Fruit fly (Drosophila melanogaster): Measurements from ENCODE around the gene Rcd-1.

Rcd-1 gene

dm6 chrX:19663859-19664728, 25.5 kb downstream of the Rcd-1 start, which contains the start of the genes CG14223 and Ssu72 (continued):
- peak; percentile 89 for TF ChIP-seq Dll (GFP tag; IDR thresholded peaks at IDR 0.05; ENCODE audit: partially characterized antibody)
- no peak for TF ChIP-seq grau (tag; optimal IDR thresholded peaks at IDR 0.05)
- no peak for TF ChIP-seq Spps (tag; optimal IDR thresholded peaks at IDR 0.05)
- no peak for TF ChIP-seq CG2889 (GFP tag; IDR thresholded peaks at IDR 0.05)
- no peak for TF ChIP-seq CG2120 (GFP tag; optimal IDR thresholded peaks at IDR 0.05)
- peak; percentile 91 for TF ChIP-seq zen2 (GFP tag; IDR thresholded peaks at IDR 0.05; ENCODE audit: partially characterized antibody)
- TF ChIP-seq YL-1 (GFP tag; optimal IDR thresholded peaks at IDR 0.05): peak; percentile 21
- TF ChIP-seq Dek (tag; optimal IDR thresholded peaks at IDR 0.05): no peak
- TF ChIP-seq Sry-δ (GFP tag; optimal IDR thresholded peaks at IDR 0.05): peak; percentile 78
- TF ChIP-seq CG3726 (GFP tag; IDR thresholded peaks at IDR 0.05): no peak
- TF ChIP-seq so (GFP tag; IDR thresholded peaks at IDR 0.05): no peak
- TF ChIP-seq CG8290 (GFP tag; optimal IDR thresholded peaks at IDR 0.05): no peak
- peak in 1 of 2 experiments; percentile 47 for TF ChIP-seq CG8290 (tag; optimal IDR thresholded peaks at IDR 0.05)
- no peak for TF ChIP-seq Hr51 (GFP tag; optimal IDR thresholded peaks at IDR 0.05)
- TF ChIP-seq HLH54F (GFP tag; optimal IDR thresholded peaks at IDR 0.05): peak; percentile 7
- TF ChIP-seq nau (GFP tag; optimal IDR thresholded peaks at IDR 0.05): no peak
- no peak for TF ChIP-seq Lhr (GFP tag; optimal IDR thresholded peaks at IDR 0.05)
- TF ChIP-seq CG8388 (GFP tag; optimal IDR thresholded peaks at IDR 0.05): no peak
- no peak for TF ChIP-seq CG17829 (tag; optimal IDR thresholded peaks at IDR 0.05)
- no peak for TF ChIP-seq crp (GFP tag; optimal IDR thresholded peaks at IDR 0.05)
- no peak for TF ChIP-seq lola (GFP tag; optimal IDR thresholded peaks at IDR 0.05)
- peak; percentile 12 for TF ChIP-seq Hmx (GFP tag; optimal IDR thresholded peaks at IDR 0.05)
- no peak for TF ChIP-seq CG15011 (GFP tag; optimal IDR thresholded peaks at IDR 0.05)
- TF ChIP-seq Myb (GFP tag; optimal IDR thresholded peaks at IDR 0.05): peak; percentile 71
- peak; percentile 70 for TF ChIP-seq nerfin-2 (GFP tag; IDR thresholded peaks at IDR 0.05; ENCODE audit: partially characterized antibody)
- TF ChIP-seq CG15514 (GFP tag; optimal IDR thresholded peaks at IDR 0.05): peak; percentile 13
- no peak for TF ChIP-seq Atf-2 (GFP tag; optimal IDR thresholded peaks at IDR 0.05)
- TF ChIP-seq Dip2 (GFP tag; IDR thresholded peaks at IDR 0.05): no peak
- no peak for TF ChIP-seq CG7745 (tag; optimal IDR thresholded peaks at IDR 0.05)
- no peak for TF ChIP-seq grn (GFP tag; optimal IDR thresholded peaks at IDR 0.05)
- TF ChIP-seq ash1 (GFP tag; optimal IDR thresholded peaks at IDR 0.05): no peak
- TF ChIP-seq CG6683 (GFP tag; optimal IDR thresholded peaks at IDR 0.05): no peak
- no peak for TF ChIP-seq Atf6 (GFP tag; IDR thresholded peaks at IDR 0.05)
- TF ChIP-seq Dref (GFP tag; IDR thresholded peaks at IDR 0.05): peak; percentile 66
- TF ChIP-seq zen (tag; optimal IDR thresholded peaks at IDR 0.05): no peak
- no peak for TF ChIP-seq CG11504 (tag; optimal IDR thresholded peaks at IDR 0.05)
- TF ChIP-seq CG10267 (tag; optimal IDR thresholded peaks at IDR 0.05): peak; percentile 86
- no peak for TF ChIP-seq NK7.1 (GFP tag; optimal IDR thresholded peaks at IDR 0.05)
- peak; percentile 87 for TF ChIP-seq Opbp (GFP tag; IDR thresholded peaks at IDR 0.05; ENCODE audit: partially characterized antibody)
- TF ChIP-seq CG14860 (GFP tag; IDR thresholded peaks at IDR 0.05; ENCODE audit: partially characterized antibody): peak; percentile 49; the same call in 2 of the 3 replicates
- TF ChIP-seq MESR4 (GFP tag; optimal IDR thresholded peaks at IDR 0.05): peak; percentile 74
- TF ChIP-seq lov (optimal IDR thresholded peaks at IDR 0.05): no peak
- TF ChIP-seq lov (GFP tag; IDR thresholded peaks at IDR 0.05): no peak
- no peak for TF ChIP-seq ab (GFP tag; optimal IDR thresholded peaks at IDR 0.05)
- no peak for TF ChIP-seq Nf-YB (GFP tag; optimal IDR thresholded peaks at IDR 0.05)
- TF ChIP-seq vvl (GFP tag; IDR thresholded peaks at IDR 0.05): peak; percentile 32; the same call in 1 of the 2 replicates
- no peak for TF ChIP-seq Dbx (GFP tag; IDR thresholded peaks at IDR 0.05)
- no peak for TF ChIP-seq CG12659 (GFP tag; optimal IDR thresholded peaks at IDR 0.05)

Measured in whole organism, embryonic.